Worm (Caenorhabditis elegans) whole organism, mixed stage, embryonic: ENCODE data around the gene ceh-39.

Experiments used
- M03D4.4 ChIP-seq: sonication (generic microtip); optimal IDR thresholded peaks from 2 replicates; lab custom pipeline; 2017; ENCODE audit warnings: mild to moderate bottlenecking, missing genetic modification characterization, missing compliant biosample characterization
- bed-3 ChIP-seq: fragments of 200-800 bp; sonication (Bioruptor generic); optimal IDR thresholded peaks from 3 replicates; lab custom pipeline; 2018; ENCODE audit warnings: mild to moderate bottlenecking, missing genetic modification characterization, moderate library complexity, missing compliant biosample characterization
- blmp-1 ChIP-seq: fragments of 150-350 bp; optimal IDR thresholded peaks from 2 replicates; lab custom pipeline; 2014; ENCODE audit warnings: missing biosample characterization, missing genetic modification characterization
- ceh-39 ChIP-seq: fragments of 150-350 bp; optimal IDR thresholded peaks from 2 replicates; lab custom pipeline; 2014; ENCODE audit warnings: missing biosample characterization, missing genetic modification characterization
- ceh-43 ChIP-seq: fragments of 200-800 bp; sonication (Bioruptor generic); optimal IDR thresholded peaks from 2 replicates; lab custom pipeline; 2018; ENCODE audit warnings: mild to moderate bottlenecking, missing genetic modification characterization, moderate library complexity, missing compliant biosample characterization
- ceh-83 ChIP-seq: fragments of 200-800 bp; sonication (Bioruptor generic); optimal IDR thresholded peaks from 2 replicates; lab custom pipeline; 2018; ENCODE audit warnings: mild to moderate bottlenecking, missing genetic modification characterization, missing compliant biosample characterization
- ces-1 ChIP-seq: fragments of 150-350 bp; optimal IDR thresholded peaks from 2 replicates; lab custom pipeline; 2014; ENCODE audit warnings: missing biosample characterization, missing genetic modification reagents, missing genetic modification characterization
- cnd-1 ChIP-seq: fragments of 200-800 bp; sonication (Bioruptor generic); optimal IDR thresholded peaks from 2 replicates; lab custom pipeline; 2018; ENCODE audit warnings: mild to moderate bottlenecking, missing genetic modification characterization, missing compliant biosample characterization
- drap-1 ChIP-seq: fragments of 200-800 bp; sonication (Bioruptor generic); optimal IDR thresholded peaks from 3 replicates; lab custom pipeline; 2018; ENCODE audit warnings: mild to moderate bottlenecking, missing genetic modification characterization, missing compliant biosample characterization
- elt-1 ChIP-seq: sonication (generic microtip); optimal IDR thresholded peaks from 2 replicates; lab custom pipeline; 2017; ENCODE audit warnings: missing genetic modification characterization, mild to moderate bottlenecking, missing compliant biosample characterization, antibody characterized with exemption, moderate library complexity, borderline replicate concordance; ENCODE audit not compliant: insufficient read depth
- elt-3 ChIP-seq: fragments of 150-350 bp; optimal IDR thresholded peaks from 2 replicates; lab custom pipeline; 2014; ENCODE audit warnings: missing biosample characterization, missing genetic modification characterization
- flh-1 ChIP-seq: fragments of 200-800 bp; sonication (Bioruptor generic); optimal IDR thresholded peaks from 2 replicates; lab custom pipeline; 2018; ENCODE audit warnings: mild to moderate bottlenecking, missing genetic modification characterization, moderate library complexity, missing compliant biosample characterization
- ham-2 ChIP-seq: fragments of 200-800 bp; sonication (Bioruptor generic); optimal IDR thresholded peaks from 2 replicates; lab custom pipeline; 2018; ENCODE audit warnings: mild to moderate bottlenecking, missing genetic modification characterization, missing compliant biosample characterization
- hlh-1 ChIP-seq: fragments of 150-350 bp; optimal IDR thresholded peaks from 2 replicates; lab custom pipeline; 2014; ENCODE audit warnings: missing biosample characterization, missing genetic modification reagents, missing genetic modification characterization
- lin-13 ChIP-seq: fragments of 150-350 bp; optimal IDR thresholded peaks from 2 replicates; lab custom pipeline; 2014; ENCODE audit warnings: missing biosample characterization, missing genetic modification characterization
- lin-32 ChIP-seq: fragments of 200-800 bp; sonication (Bioruptor generic); optimal IDR thresholded peaks from 2 replicates; lab custom pipeline; 2018; ENCODE audit warnings: mild to moderate bottlenecking, missing genetic modification characterization, missing compliant biosample characterization
- lsy-2 ChIP-seq: fragments of 150-350 bp; optimal IDR thresholded peaks from 2 replicates; lab custom pipeline; 2014; ENCODE audit warnings: missing biosample characterization, missing genetic modification characterization
- mab-5 ChIP-seq: fragments of 150-350 bp; optimal IDR thresholded peaks from 2 replicates; lab custom pipeline; 2014; ENCODE audit warnings: missing biosample characterization, missing genetic modification characterization
- mep-1 ChIP-seq: fragments of 150-350 bp; optimal IDR thresholded peaks from 2 replicates; lab custom pipeline; 2017; ENCODE audit warnings: missing biosample characterization, missing genetic modification reagents, missing genetic modification characterization, inconsistent platforms
- mls-2 ChIP-seq: sonication (generic microtip); optimal IDR thresholded peaks from 2 replicates; lab custom pipeline; 2016; ENCODE audit warnings: mild to moderate bottlenecking, missing genetic modification characterization, moderate library complexity, missing compliant biosample characterization
- nhr-12 ChIP-seq: fragments of 150-350 bp; optimal IDR thresholded peaks from 2 replicates; lab custom pipeline; 2014; ENCODE audit warnings: missing biosample characterization, missing genetic modification characterization
- nhr-2 ChIP-seq: fragments of 150-350 bp; optimal IDR thresholded peaks from 2 replicates; lab custom pipeline; 2014; ENCODE audit warnings: missing biosample characterization, missing genetic modification characterization
- nhr-237 ChIP-seq: fragments of 150-350 bp; optimal IDR thresholded peaks from 2 replicates; lab custom pipeline; 2014; ENCODE audit warnings: missing biosample characterization, missing genetic modification characterization
- nhr-28 ChIP-seq: fragments of 150-350 bp; optimal IDR thresholded peaks from 2 replicates; lab custom pipeline; 2014; ENCODE audit warnings: missing biosample characterization, missing genetic modification characterization
- nhr-76 ChIP-seq: sonication (generic microtip); optimal IDR thresholded peaks from 2 replicates; lab custom pipeline; 2017; ENCODE audit warnings: missing biosample characterization, missing genetic modification characterization
- pha-4 ChIP-seq: fragments of 150-350 bp; optimal IDR thresholded peaks from 2 replicates; lab custom pipeline; 2018; ENCODE audit warnings: missing biosample characterization, missing genetic modification reagents, missing genetic modification characterization
- sem-2 ChIP-seq: fragments of 200-800 bp; sonication (Bioruptor generic); optimal IDR thresholded peaks from 2 replicates; lab custom pipeline; 2018; ENCODE audit warnings: mild to moderate bottlenecking, missing genetic modification characterization, missing compliant biosample characterization
- snpc-4 ChIP-seq: fragments of 150-350 bp; optimal IDR thresholded peaks from 2 replicates; lab custom pipeline; 2014; ENCODE audit warnings: missing biosample characterization, missing genetic modification characterization
- sptf-1 ChIP-seq: sonication (generic microtip); optimal IDR thresholded peaks from 2 replicates; lab custom pipeline; 2017; ENCODE audit warnings: mild to moderate bottlenecking, missing genetic modification characterization, moderate library complexity, missing compliant biosample characterization
- tbx-8 ChIP-seq: fragments of 200-800 bp; sonication (Bioruptor generic); optimal IDR thresholded peaks from 2 replicates; lab custom pipeline; 2018; ENCODE audit warnings: mild to moderate bottlenecking, missing genetic modification characterization, moderate library complexity, missing compliant biosample characterization
- unc-120 ChIP-seq: sonication (generic microtip); optimal IDR thresholded peaks from 2 replicates; lab custom pipeline; 2017; ENCODE audit warnings: missing genetic modification characterization, missing compliant biosample characterization; ENCODE audit not compliant: poor library complexity, severe bottlenecking
- unc-39 ChIP-seq: fragments of 150-350 bp; optimal IDR thresholded peaks from 2 replicates; lab custom pipeline; 2014; ENCODE audit warnings: missing biosample characterization, missing genetic modification characterization
- unc-62 ChIP-seq: fragments of 150-350 bp; optimal IDR thresholded peaks from 2 replicates; lab custom pipeline; 2014; ENCODE audit warnings: missing biosample characterization, missing genetic modification reagents, missing genetic modification characterization
- zip-8 ChIP-seq: fragments of 150-350 bp; optimal IDR thresholded peaks from 2 replicates; lab custom pipeline; 2014; ENCODE audit warnings: missing biosample characterization, missing genetic modification characterization
- ztf-11 ChIP-seq: fragments of 150-350 bp; optimal IDR thresholded peaks from 2 replicates; lab custom pipeline; 2014; ENCODE audit warnings: missing biosample characterization, missing genetic modification characterization

Gene ceh-39

ce11 chrX:1891887-1892286 lies 35.9 kb upstream of the ceh-39 start, which contains the start of gene B0294.3:
Gene B0294.3, plus strand, starts transcription at chrX:1892187.
- TF ChIP-seq nhr-12 (tag; lab: Kevin White, UChicago) = no peak
- TF ChIP-seq ztf-11 (tag; lab: Kevin White, UChicago) = no peak
- TF ChIP-seq, all 35 proteins: peak for 0

ce11 chrX:1890817-1891216 lies 34.8 kb upstream of the ceh-39 start:
- TF ChIP-seq tbx-8 (GFP tag; lab: Kevin White, UChicago) (no peak), nhr-12 (tag; lab: Kevin White, UChicago) (no peak)

ce11 chrX:1888445-1889035 lies 32.6 kb upstream of the ceh-39 start:
- TF ChIP-seq sem-2 (GFP tag; lab: Kevin White, UChicago) (no peak), ces-1 (GFP tag; lab: Kevin White, UChicago) (peak; percentile 33), M03D4.4 (tag; lab: Kevin White, UChicago) (no peak)
- TF ChIP-seq, all 35 proteins: peak for 1

ce11 chrX:1880665-1881064 lies 24.7 kb upstream of the ceh-39 start:
- peak; percentile 63 for TF ChIP-seq bed-3
- no peak for TF ChIP-seq nhr-2 (tag; lab: Kevin White, UChicago)
- no peak for TF ChIP-seq elt-3
- TF ChIP-seq zip-8 (tag; lab: Kevin White, UChicago) = no peak
- peak; percentile 39 for TF ChIP-seq lin-32 (GFP tag; lab: Kevin White, UChicago)
- peak; percentile 35 for TF ChIP-seq ces-1 (GFP tag; lab: Kevin White, UChicago)
- peak; percentile 82 for TF ChIP-seq cnd-1 (tag; lab: Kevin White, UChicago)
- TF ChIP-seq pha-4 = peak; percentile 5
- TF ChIP-seq ztf-11 (tag; lab: Kevin White, UChicago) = peak; percentile 23
- TF ChIP-seq ceh-43 (GFP tag; lab: Kevin White, UChicago) = no peak
- TF ChIP-seq lin-13 (tag; lab: Kevin White, UChicago) = peak; percentile 55
- no peak for TF ChIP-seq snpc-4 (tag; lab: Kevin White, UChicago)
- peak; percentile 78 for TF ChIP-seq mls-2 (tag; lab: Kevin White, UChicago)
- TF ChIP-seq M03D4.4 (tag; lab: Kevin White, UChicago) = peak; percentile 88
- TF ChIP-seq nhr-237 (tag; lab: Kevin White, UChicago) = peak; percentile 12
- TF ChIP-seq ceh-83 (GFP tag; lab: Kevin White, UChicago) = peak; percentile 91
- peak; percentile 51 for TF ChIP-seq ham-2
- TF ChIP-seq sptf-1 (tag; lab: Kevin White, UChicago) = peak; percentile 84
- no peak for TF ChIP-seq elt-1 (tag; lab: Kevin White, UChicago)
- no peak for TF ChIP-seq mab-5 (tag; lab: Kevin White, UChicago)
- peak; percentile 39 for TF ChIP-seq mep-1 (tag; lab: Kevin White, UChicago)
- TF ChIP-seq sem-2 (GFP tag; lab: Kevin White, UChicago) = peak; percentile 74
- TF ChIP-seq tbx-8 (GFP tag; lab: Kevin White, UChicago) = peak; percentile 64
- TF ChIP-seq nhr-12 (tag; lab: Kevin White, UChicago) = no peak
- no peak for TF ChIP-seq nhr-76 (tag; lab: Kevin White, UChicago)
- TF ChIP-seq unc-39 (tag; lab: Kevin White, UChicago) = no peak
- TF ChIP-seq ceh-39 = peak; percentile 30
- peak; percentile 57 for TF ChIP-seq flh-1
- no peak for TF ChIP-seq unc-62 (GFP tag; lab: Kevin White, UChicago)
- peak; percentile 83 for TF ChIP-seq drap-1
- no peak for TF ChIP-seq blmp-1 (tag; lab: Kevin White, UChicago)
- no peak for TF ChIP-seq lsy-2
- TF ChIP-seq hlh-1 = peak; percentile 14
- peak; percentile 47 for TF ChIP-seq nhr-28 (tag; lab: Kevin White, UChicago)
- peak; percentile 75 for TF ChIP-seq unc-120
- TF ChIP-seq, all 35 proteins: peak for 22
